Worm (Caenorhabditis elegans): ENCODE measurements around the gene ttbk-3.

The ttbk-3 gene

DNA sequence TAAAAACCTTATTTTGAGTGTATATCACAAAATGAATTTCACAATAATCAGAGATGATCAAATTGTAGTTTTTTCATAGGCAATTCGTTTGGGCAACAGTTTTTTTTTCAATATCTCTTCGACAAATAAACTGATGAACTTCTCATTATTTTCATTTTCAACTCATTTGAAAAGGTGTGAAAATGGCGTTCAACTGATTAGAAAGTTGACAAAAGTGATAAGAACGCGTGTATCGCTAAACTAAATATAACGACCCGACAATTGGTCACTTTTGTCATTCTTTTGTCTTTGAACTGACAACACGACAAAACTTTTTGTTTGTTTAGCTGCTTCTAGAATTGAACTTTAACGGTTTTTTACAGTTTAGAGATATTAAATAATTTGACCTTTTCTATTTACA lies 34.8 kb downstream of the ttbk-3 start:
- TF ChIP-seq elt-2 (tag; optimal IDR thresholded peaks at IDR 0.05) (peak; percentile 51), lim-6 (tag; optimal IDR thresholded peaks at IDR 0.05) (no peak)

DNA sequence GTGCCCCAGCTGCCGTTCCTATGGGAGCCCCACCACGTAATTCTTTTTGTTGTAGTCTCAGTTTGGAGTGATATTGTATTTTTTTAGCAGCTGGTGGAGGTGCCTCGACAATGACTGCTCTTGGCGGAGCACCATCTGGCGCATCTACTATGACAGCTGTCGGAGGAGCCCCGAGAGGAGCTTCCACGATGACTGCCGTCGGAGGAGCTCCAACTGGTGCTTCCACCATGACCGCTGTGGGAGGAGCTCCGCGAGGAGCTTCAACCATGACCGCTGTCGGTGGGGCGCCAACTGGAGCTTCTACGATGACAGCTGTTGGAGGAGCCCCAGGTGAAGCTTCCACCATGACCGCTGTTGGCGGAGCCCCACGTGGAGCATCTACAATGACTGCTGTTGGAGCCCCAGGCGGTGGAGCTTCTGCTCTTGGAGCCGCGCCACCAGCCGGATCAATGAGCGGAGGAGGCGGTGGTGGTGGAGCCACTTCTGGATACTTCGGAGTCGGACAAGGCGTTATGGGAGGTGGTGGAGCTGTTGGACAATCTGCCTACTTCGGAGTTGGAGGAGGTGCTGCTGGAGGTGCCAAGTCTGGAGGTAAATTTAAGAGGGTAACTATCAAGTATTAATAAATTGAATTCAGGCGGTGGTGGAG lies 36.8 kb downstream of the ttbk-3 start:
- TF ChIP-seq sdc-2 (tag; optimal IDR thresholded peaks at IDR 0.05) (peak; percentile 9), sox-4 (tag; optimal IDR thresholded peaks at IDR 0.05) (no peak)

DNA sequence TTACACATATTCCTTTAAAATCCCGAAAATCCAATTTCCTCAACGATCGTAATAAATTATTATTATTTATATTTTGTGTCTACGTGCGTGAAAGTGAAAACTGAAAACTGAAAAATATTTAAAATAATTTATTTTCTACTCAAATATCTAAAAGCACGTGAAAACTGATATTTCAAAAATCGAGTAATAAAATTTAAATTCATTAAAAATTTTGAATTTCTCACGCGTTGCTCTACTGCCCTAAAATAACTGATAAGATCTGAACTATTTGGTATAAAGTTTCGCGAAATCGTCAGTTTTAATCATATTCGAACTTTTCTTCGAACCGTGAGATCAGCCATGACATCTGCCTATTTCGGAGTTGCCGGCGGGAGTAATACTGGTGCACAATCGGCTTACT lies 37.5 kb downstream of the ttbk-3 start, which contains the start of gene ssq-1:
TSS of gene ssq-1 (plus strand) at position 301 of the 400 bp plus-strand sequence.
- TF ChIP-seq Y22D7AL.16 (tag; optimal IDR thresholded peaks at IDR 0.05): no peak
- TF ChIP-seq K02D7.2 (tag; optimal IDR thresholded peaks at IDR 0.05): no peak
- no peak for TF ChIP-seq zip-5 (tag; optimal IDR thresholded peaks at IDR 0.05)
- no peak for TF ChIP-seq unc-3 (GFP tag; conservative IDR thresholded peaks at IDR 0.05)
- no peak for TF ChIP-seq unc-3 (tag; optimal IDR thresholded peaks at IDR 0.05)
- no peak for TF ChIP-seq pros-1 (tag; optimal IDR thresholded peaks at IDR 0.05)

DNA sequence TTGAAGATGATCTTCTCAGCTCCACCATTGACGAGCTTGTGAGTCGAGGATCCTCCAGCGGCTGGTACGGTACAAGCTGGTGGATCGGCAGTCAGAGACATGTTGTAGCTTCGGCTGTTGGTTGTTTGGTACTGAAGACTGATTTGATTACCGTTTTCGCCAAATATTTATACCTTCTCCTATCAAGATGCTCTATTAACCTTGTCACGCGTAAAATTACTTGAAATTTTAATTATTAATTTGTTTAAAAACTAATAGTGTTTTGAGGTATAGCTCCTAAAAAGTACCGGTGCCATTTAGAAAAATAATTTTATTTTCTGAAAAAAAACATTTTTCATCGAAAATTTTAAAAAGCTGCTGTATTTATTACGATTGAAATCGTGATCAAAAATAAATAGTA lies 38.8 kb downstream of the ttbk-3 start, which contains the start of gene ssp-10:
TSS of gene ssp-10 (minus strand) at position 101 of the 400 bp plus-strand sequence.
- TF ChIP-seq syd-9 (tag; optimal IDR thresholded peaks at IDR 0.05) (no peak), ttx-3 (tag; optimal IDR thresholded peaks at IDR 0.05) (no peak), ceh-9 (tag; optimal IDR thresholded peaks at IDR 0.05) (no peak), C08G9.2 (tag; optimal IDR thresholded peaks at IDR 0.05) (no peak), hlh-30 (tag; optimal IDR thresholded peaks at IDR 0.05; ENCODE audit: insufficient read depth) (no peak), gmeb-2 (tag; optimal IDR thresholded peaks at IDR 0.05) (no peak), odd-2 (tag; optimal IDR thresholded peaks at IDR 0.05) (no peak), ceh-19 (GFP tag; optimal IDR thresholded peaks at IDR 0.05) (no peak), pha-4 (tag; optimal IDR thresholded peaks at IDR 0.05) (no peak), sox-2 (GFP tag; IDR thresholded peaks at IDR 0.05) (no peak), ceh-24 (tag; optimal IDR thresholded peaks at IDR 0.05) (no peak), npax-4 (tag; optimal IDR thresholded peaks at IDR 0.05) (no peak), pros-1 (tag; optimal IDR thresholded peaks at IDR 0.05) (no peak), fkh-6 (tag; optimal IDR thresholded peaks at IDR 0.05) (no peak), ceh-6 (GFP tag; optimal IDR thresholded peaks at IDR 0.05) (no peak), C38D4.7 (GFP tag; optimal IDR thresholded peaks at IDR 0.05) (no peak), sox-4 (tag; optimal IDR thresholded peaks at IDR 0.05) (no peak), ama-1 (optimal IDR thresholded peaks at IDR 0.05) (no peak)

DNA sequence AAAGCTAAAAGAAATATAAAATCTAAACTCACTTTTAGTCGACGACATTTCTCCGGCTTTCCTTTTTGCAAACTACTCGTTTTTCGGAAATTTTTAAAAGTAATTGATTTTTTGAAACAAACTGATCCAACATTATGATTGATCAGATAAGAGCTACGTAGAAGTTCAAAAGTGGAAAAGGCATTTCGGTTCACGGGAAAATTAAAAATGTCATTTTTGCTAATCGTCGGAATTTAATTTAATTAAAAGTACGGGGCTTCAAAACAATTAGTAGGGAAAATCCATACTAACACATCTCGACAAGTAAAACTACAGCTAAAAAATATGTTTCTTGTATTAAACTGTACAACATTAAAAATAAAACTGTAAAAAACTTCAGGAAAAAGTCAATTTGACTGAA lies 40.1 kb downstream of the ttbk-3 start, which contains the start of gene K07F5.8:
TSS of gene K07F5.8 (minus strand) at position 101 of the 400 bp plus-strand sequence.
- no peak for TF ChIP-seq hlh-6 (tag; optimal IDR thresholded peaks at IDR 0.05)
- TF ChIP-seq eyg-1 (tag; optimal IDR thresholded peaks at IDR 0.05): no peak
- no peak for TF ChIP-seq fkh-6 (tag; optimal IDR thresholded peaks at IDR 0.05)
- no peak for TF ChIP-seq C38D4.7 (GFP tag; optimal IDR thresholded peaks at IDR 0.05)
- TF ChIP-seq elt-2 (tag; optimal IDR thresholded peaks at IDR 0.05): no peak
- TF ChIP-seq unc-42 (tag; optimal IDR thresholded peaks at IDR 0.05): no peak

DNA sequence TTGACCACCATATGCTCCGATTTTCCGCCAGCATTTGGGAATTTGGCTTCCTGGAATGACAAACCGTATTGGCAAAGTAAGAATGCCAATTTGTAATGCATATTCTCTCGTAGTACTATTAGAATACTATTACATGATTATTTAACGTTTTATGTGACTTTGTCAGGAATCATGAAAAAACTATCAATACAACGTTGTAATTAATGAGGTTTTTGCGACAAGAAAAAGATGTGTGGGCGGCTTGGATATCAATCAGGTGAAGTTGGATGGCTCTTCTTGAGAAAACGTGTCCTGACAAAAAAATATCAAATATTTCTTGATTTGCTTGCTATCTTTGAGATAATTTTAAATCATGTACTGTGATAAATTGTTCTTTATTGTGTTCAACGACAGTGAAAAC lies 41.7 kb downstream of the ttbk-3 start, which contains the start of gene K07F5.7:
TSS of gene K07F5.7 (minus strand) at position 101 of the 400 bp plus-strand sequence.
- no peak for TF ChIP-seq tbx-7 (tag; optimal IDR thresholded peaks at IDR 0.05)
- no peak for TF ChIP-seq sox-2 (GFP tag; IDR thresholded peaks at IDR 0.05)
- no peak for TF ChIP-seq lin-11 (tag; optimal IDR thresholded peaks at IDR 0.05)
- no peak for TF ChIP-seq unc-55 (GFP tag; optimal IDR thresholded peaks at IDR 0.05)
- no peak for TF ChIP-seq nhr-11 (tag; optimal IDR thresholded peaks at IDR 0.05)
- no peak for TF ChIP-seq nfya-1 (tag; optimal IDR thresholded peaks at IDR 0.05)
- TF ChIP-seq hlh-30 (tag; optimal IDR thresholded peaks at IDR 0.05; ENCODE audit: insufficient read depth): no peak
- no peak for TF ChIP-seq fax-1 (tag; optimal IDR thresholded peaks at IDR 0.05)
- no peak for TF ChIP-seq hlh-6 (tag; optimal IDR thresholded peaks at IDR 0.05)
- no peak for TF ChIP-seq unc-86 (tag; optimal IDR thresholded peaks at IDR 0.05)
- TF ChIP-seq ahr-1 (tag; optimal IDR thresholded peaks at IDR 0.05): no peak
